Fruit fly (Drosophila melanogaster): ENCODE data around the gene RFeSP.
A peak's percentile ranks its signal among the peaks of the same experiment; 100 is the strongest.

Gene RFeSP

DNA sequence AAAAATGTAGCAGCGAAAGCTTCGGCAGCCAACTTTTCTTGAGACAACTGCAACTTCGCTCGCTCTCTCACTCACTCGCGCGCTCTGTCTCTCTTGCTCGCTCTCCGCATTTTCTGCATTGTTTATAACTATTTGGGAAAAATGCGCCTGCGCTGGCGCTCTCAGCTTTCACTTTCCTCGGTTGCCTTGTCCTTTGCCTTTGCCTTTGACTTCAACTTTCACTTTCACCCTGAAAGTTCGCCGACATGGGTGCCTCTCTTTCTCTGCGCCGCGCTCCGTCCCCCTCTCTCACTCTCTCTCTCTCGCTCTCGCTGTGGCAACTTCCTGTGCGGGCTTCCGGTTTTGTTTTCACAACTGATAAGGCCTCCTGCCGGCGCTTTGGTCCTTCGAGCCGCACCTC lies 3.8 kb upstream of the RFeSP start (continued):
- TF ChIP-seq zen2 (GFP tag; IDR thresholded peaks at IDR 0.05; ENCODE audit: partially characterized antibody) = no peak
- TF ChIP-seq CG18619 (GFP tag; optimal IDR thresholded peaks at IDR 0.05) = no peak
- TF ChIP-seq Nf-YB (GFP tag; optimal IDR thresholded peaks at IDR 0.05) = no peak
- TF ChIP-seq gcm2 (GFP tag; optimal IDR thresholded peaks at IDR 0.05) = no peak
- no peak for TF ChIP-seq CG3065 (GFP tag; optimal IDR thresholded peaks at IDR 0.05)
- no peak for TF ChIP-seq eve (GFP tag; optimal IDR thresholded peaks at IDR 0.05)
- no peak for TF ChIP-seq Antp (GFP tag; optimal IDR thresholded peaks at IDR 0.05)
- TF ChIP-seq CG42726 (GFP tag; IDR thresholded peaks at IDR 0.05; ENCODE audit: partially characterized antibody) = no peak
- TF ChIP-seq Oaz (GFP tag; IDR thresholded peaks at IDR 0.05) = no peak
- peak; percentile 59 for TF ChIP-seq nom (GFP tag; optimal IDR thresholded peaks at IDR 0.05)
- no peak for TF ChIP-seq CG32772 (GFP tag; IDR thresholded peaks at IDR 0.05)
- no peak for TF ChIP-seq ato (GFP tag; IDR thresholded peaks at IDR 0.05; ENCODE audit: partially characterized antibody)
- no peak for TF ChIP-seq Nf-YA (GFP tag; IDR thresholded peaks at IDR 0.05)
- TF ChIP-seq ATbp (GFP tag; optimal IDR thresholded peaks at IDR 0.05) = no peak
- TF ChIP-seq Abd-B (GFP tag; optimal IDR thresholded peaks at IDR 0.05) = no peak
- TF ChIP-seq HHEX (GFP tag; optimal IDR thresholded peaks at IDR 0.05) = no peak
- no peak for TF ChIP-seq CG15696 (tag; optimal IDR thresholded peaks at IDR 0.05)
- TF ChIP-seq pb (GFP tag; optimal IDR thresholded peaks at IDR 0.05) = no peak
- TF ChIP-seq CG17568 (GFP tag; optimal IDR thresholded peaks at IDR 0.05) = no peak
- TF ChIP-seq CG10147 (GFP tag; optimal IDR thresholded peaks at IDR 0.05) = no peak
- TF ChIP-seq tin (GFP tag; optimal IDR thresholded peaks at IDR 0.05) = no peak
- TF ChIP-seq CG11560 (tag; IDR thresholded peaks at IDR 0.05) = no peak
- no peak for TF ChIP-seq Myb (GFP tag; optimal IDR thresholded peaks at IDR 0.05)
- no peak for TF ChIP-seq Camta (GFP tag; optimal IDR thresholded peaks at IDR 0.05)
- no peak for TF ChIP-seq CG12391 (tag; optimal IDR thresholded peaks at IDR 0.05)

DNA sequence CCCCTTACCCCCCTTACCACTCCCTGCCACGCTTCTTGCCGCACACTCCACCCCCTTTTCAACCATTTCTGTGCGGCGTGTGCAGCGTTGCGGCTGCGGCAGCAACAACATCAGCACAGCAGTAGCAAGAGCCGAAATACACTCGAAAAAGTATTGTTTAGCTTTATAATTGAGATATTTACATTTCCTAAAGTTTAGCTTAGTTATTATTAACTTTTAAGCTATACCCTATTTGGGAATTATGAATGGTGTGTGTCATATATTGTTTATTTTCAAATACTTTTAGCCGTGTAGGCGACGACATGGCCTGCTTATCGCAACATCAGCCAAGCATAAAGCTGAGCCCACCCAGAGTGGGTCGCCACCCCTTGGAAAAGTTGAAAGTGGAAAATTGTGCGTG lies 1.8 kb upstream of the RFeSP start:
- TF ChIP-seq Hey (tag; optimal IDR thresholded peaks at IDR 0.05) = peak; percentile 31
- no peak for TF ChIP-seq Vsx1 (GFP tag; optimal IDR thresholded peaks at IDR 0.05)
- peak; percentile 5 for TF ChIP-seq NK7.1 (GFP tag; optimal IDR thresholded peaks at IDR 0.05)
- TF ChIP-seq CG3281 (GFP tag; optimal IDR thresholded peaks at IDR 0.05) = peak; percentile 56
- TF ChIP-seq CG8944 (GFP tag; optimal IDR thresholded peaks at IDR 0.05) = peak; percentile 44
- peak; percentile 69 for TF ChIP-seq E2f1 (GFP tag; IDR thresholded peaks at IDR 0.05)
- TF ChIP-seq Sox102F (GFP tag; optimal IDR thresholded peaks at IDR 0.05) = peak; percentile 73
- peak; percentile 0 for TF ChIP-seq dmrt11E (tag; optimal IDR thresholded peaks at IDR 0.05)
- TF ChIP-seq salm (tag; optimal IDR thresholded peaks at IDR 0.05) = peak; percentile 36
- TF ChIP-seq Atf-2 (GFP tag; optimal IDR thresholded peaks at IDR 0.05) = peak; percentile 15
- peak; percentile 18 for TF ChIP-seq CG6765 (GFP tag; optimal IDR thresholded peaks at IDR 0.05)
- TF ChIP-seq CG18764 (GFP tag; optimal IDR thresholded peaks at IDR 0.05) = peak; percentile 31
- TF ChIP-seq zfh1 (GFP tag; IDR thresholded peaks at IDR 0.05) = peak; percentile 66
- TF ChIP-seq CG12071 (GFP tag; optimal IDR thresholded peaks at IDR 0.05) = peak; percentile 49
- peak; percentile 23 for TF ChIP-seq tx (GFP tag; optimal IDR thresholded peaks at IDR 0.05)
- peak; percentile 76 for TF ChIP-seq CG7839 (tag; optimal IDR thresholded peaks at IDR 0.05)
- TF ChIP-seq dysf (GFP tag; IDR thresholded peaks at IDR 0.05) = peak; percentile 80
- TF ChIP-seq ato (GFP tag; IDR thresholded peaks at IDR 0.05; ENCODE audit: partially characterized antibody) = no peak
- no peak for TF ChIP-seq CG4328 (GFP tag; optimal IDR thresholded peaks at IDR 0.05)
- TF ChIP-seq Usf (GFP tag; optimal IDR thresholded peaks at IDR 0.05) = no peak
- TF ChIP-seq CG15514 (GFP tag; optimal IDR thresholded peaks at IDR 0.05) = peak; percentile 68
- TF ChIP-seq Dbx (GFP tag; IDR thresholded peaks at IDR 0.05) = peak; percentile 73
- TF ChIP-seq ab (GFP tag; optimal IDR thresholded peaks at IDR 0.05) = no peak
- peak; percentile 32 for TF ChIP-seq Max (GFP tag; optimal IDR thresholded peaks at IDR 0.05)
- peak; percentile 39; the same call in 1 of the 2 replicates for TF ChIP-seq CG31224 (GFP tag; IDR thresholded peaks at IDR 0.05)
- TF ChIP-seq klu (GFP tag; IDR thresholded peaks at IDR 0.05) = peak; percentile 30; the same call in 1 of the 2 replicates
- TF ChIP-seq CG32767 (GFP tag; IDR thresholded peaks at IDR 0.05) = peak; percentile 28; the same call in 1 of the 2 replicates
- 0 out of 2 replicates have a peak, but pooled peaks have one; percentile 33 for TF ChIP-seq CG10959 (GFP tag; IDR thresholded peaks at IDR 0.05)

All from whole organism, embryonic.